Worm (Caenorhabditis elegans) whole organism, L2 larva: ENCODE data around the gene Y49E10.16.

Experiments used
- C34F6.9 ChIP-seq: fragments of 150-350 bp; optimal IDR thresholded peaks from 2 replicates; lab custom pipeline; 2014; ENCODE audit warnings: missing biosample characterization, missing genetic modification characterization
- F13H6.1 ChIP-seq: sonication (generic microtip); optimal IDR thresholded peaks from 2 replicates; lab custom pipeline; 2016; ENCODE audit warnings: missing genetic modification characterization, missing compliant biosample characterization
- R02D3.7 ChIP-seq: fragments of 150-350 bp; optimal IDR thresholded peaks from 2 replicates; lab custom pipeline; 2014; ENCODE audit warnings: missing biosample characterization, missing genetic modification characterization
- Y55F3AM.14 ChIP-seq: fragments of 200-800 bp; sonication (Bioruptor generic); optimal IDR thresholded peaks from 2 replicates; lab custom pipeline; 2018; ENCODE audit warnings: mild to moderate bottlenecking, missing genetic modification characterization, missing compliant biosample characterization
- ZK546.5 ChIP-seq: sonication (generic microtip); optimal IDR thresholded peaks from 2 replicates; lab custom pipeline; 2017; ENCODE audit warnings: missing biosample characterization, missing genetic modification characterization
- aly-2 ChIP-seq: fragments of 150-350 bp; optimal IDR thresholded peaks from 2 replicates; lab custom pipeline; 2014; ENCODE audit warnings: missing biosample characterization, missing genetic modification characterization
- ama-1 ChIP-seq: fragments of 150-350 bp; optimal IDR thresholded peaks from 2 replicates; lab custom pipeline; 2018; ENCODE audit warnings: inconsistent platforms
- blmp-1 ChIP-seq: sonication (generic microtip); optimal IDR thresholded peaks from 2 replicates; lab custom pipeline; 2017; ENCODE audit warnings: missing genetic modification characterization, mild to moderate bottlenecking, missing compliant biosample characterization, antibody characterized with exemption, moderate library complexity; ENCODE audit not compliant: insufficient read depth
- ceh-16 ChIP-seq: fragments of 150-350 bp; optimal IDR thresholded peaks from 2 replicates; lab custom pipeline; 2014; ENCODE audit warnings: missing biosample characterization, missing genetic modification characterization
- crh-2 ChIP-seq: sonication (generic microtip); optimal IDR thresholded peaks from 2 replicates; lab custom pipeline; 2017; ENCODE audit warnings: missing biosample characterization, missing genetic modification characterization
- egl-27 ChIP-seq: sonication (generic microtip); optimal IDR thresholded peaks from 3 replicates; lab custom pipeline; 2017; ENCODE audit warnings: missing biosample characterization, missing genetic modification reagents, missing genetic modification characterization
- elt-1 ChIP-seq: fragments of 150-350 bp; optimal IDR thresholded peaks from 2 replicates; lab custom pipeline; 2014; ENCODE audit warnings: missing biosample characterization, missing genetic modification characterization
- gmeb-1 ChIP-seq: fragments of 150-350 bp; optimal IDR thresholded peaks from 2 replicates; lab custom pipeline; 2014; ENCODE audit warnings: missing biosample characterization, missing genetic modification characterization
- lin-11 ChIP-seq: fragments of 150-350 bp; sonication (generic microtip); optimal IDR thresholded peaks from 2 replicates; lab custom pipeline; 2014; ENCODE audit warnings: missing biosample characterization, missing genetic modification characterization, inconsistent platforms, mixed read lengths
- lin-13 ChIP-seq: fragments of 150-350 bp; optimal IDR thresholded peaks from 2 replicates; lab custom pipeline; 2014; ENCODE audit warnings: missing biosample characterization, missing genetic modification reagents, missing genetic modification characterization
- lin-39 ChIP-seq: fragments of 150-350 bp; optimal IDR thresholded peaks from 2 replicates; lab custom pipeline; 2014; ENCODE audit warnings: missing biosample characterization, missing genetic modification reagents, missing genetic modification characterization
- lsy-2 ChIP-seq, 2 experiments: fragments of 150-350 bp in 1 of 2; sonication (generic microtip) in 1 of 2; optimal IDR thresholded peaks; 2 replicates each; lab custom pipeline; 2014 to 2017; ENCODE audit warnings: missing biosample characterization in 2 of 2, missing genetic modification characterization in 2 of 2
- nhr-10 ChIP-seq: sonication (generic microtip); optimal IDR thresholded peaks from 2 replicates; lab custom pipeline; 2017; ENCODE audit warnings: missing biosample characterization, missing genetic modification characterization
- nhr-11 ChIP-seq: fragments of 150-350 bp; optimal IDR thresholded peaks from 2 replicates; lab custom pipeline; 2014; ENCODE audit warnings: missing biosample characterization, missing genetic modification characterization
- nhr-12 ChIP-seq: fragments of 150-350 bp; optimal IDR thresholded peaks from 2 replicates; lab custom pipeline; 2014; ENCODE audit warnings: missing biosample characterization, missing genetic modification characterization
- nhr-129 ChIP-seq: fragments of 150-350 bp; optimal IDR thresholded peaks from 2 replicates; lab custom pipeline; 2014; ENCODE audit warnings: missing biosample characterization, missing genetic modification characterization
- nhr-21 ChIP-seq: fragments of 150-350 bp; optimal IDR thresholded peaks from 2 replicates; lab custom pipeline; 2014; ENCODE audit warnings: missing biosample characterization, missing genetic modification characterization
- nhr-23 ChIP-seq: fragments of 150-350 bp; optimal IDR thresholded peaks from 2 replicates; lab custom pipeline; 2014; ENCODE audit warnings: missing biosample characterization, missing genetic modification reagents, missing genetic modification characterization
- nhr-25 ChIP-seq: fragments of 150-350 bp; sonication (generic microtip); optimal IDR thresholded peaks from 3 replicates; lab custom pipeline; 2014; ENCODE audit warnings: missing biosample characterization, missing genetic modification characterization
- nhr-77 ChIP-seq: fragments of 150-350 bp; optimal IDR thresholded peaks from 2 replicates; lab custom pipeline; 2014; ENCODE audit warnings: missing biosample characterization, missing genetic modification characterization
- peb-1 ChIP-seq: fragments of 150-350 bp; optimal IDR thresholded peaks from 2 replicates; lab custom pipeline; 2014; ENCODE audit warnings: missing biosample characterization, missing genetic modification characterization
- sem-4 ChIP-seq: fragments of 150-350 bp; optimal IDR thresholded peaks from 2 replicates; lab custom pipeline; 2014; ENCODE audit warnings: missing biosample characterization, missing genetic modification reagents, missing genetic modification characterization
- sma-3 ChIP-seq: sonication (generic microtip); optimal IDR thresholded peaks from 2 replicates; lab custom pipeline; 2016; ENCODE audit warnings: missing genetic modification reagents, missing genetic modification characterization, missing compliant biosample characterization
- sma-9 ChIP-seq, 2 experiments: fragments of 150-350 bp in 1 of 2; sonication (generic microtip) in 1 of 2; optimal IDR thresholded peaks; 2 replicates each; lab custom pipeline; 2014 to 2016; ENCODE audit warnings: missing genetic modification characterization in 2 of 2, mild to moderate bottlenecking in 1 of 2, missing biosample characterization in 1 of 2, missing compliant biosample characterization in 1 of 2, missing genetic modification reagents in 1 of 2, moderate library complexity in 1 of 2
- unc-39 ChIP-seq: fragments of 150-350 bp; optimal IDR thresholded peaks from 2 replicates; lab custom pipeline; 2014; ENCODE audit warnings: missing biosample characterization, missing genetic modification characterization
- unc-55 ChIP-seq: fragments of 150-350 bp; sonication (generic microtip); optimal IDR thresholded peaks from 3 replicates; lab custom pipeline; 2014; ENCODE audit warnings: missing biosample characterization, missing genetic modification reagents, missing genetic modification characterization
- unc-62 ChIP-seq: fragments of 150-350 bp; optimal IDR thresholded peaks from 2 replicates; lab custom pipeline; 2014; ENCODE audit warnings: missing biosample characterization, missing genetic modification reagents, missing genetic modification characterization
- zag-1 ChIP-seq: fragments of 150-350 bp; optimal IDR thresholded peaks from 2 replicates; lab custom pipeline; 2014; ENCODE audit warnings: missing biosample characterization, missing genetic modification characterization
- ztf-11 ChIP-seq: sonication (generic microtip); optimal IDR thresholded peaks from 2 replicates; lab custom pipeline; 2017; ENCODE audit warnings: missing biosample characterization, missing genetic modification characterization

Gene Y49E10.16

ce11 chrIII:12434104-12434503 is 3.8 kb downstream of the Y49E10.16 start, which contains the start of gene Y49E10.27:
Gene Y49E10.27, plus strand, starts transcription at chrIII:12434404.
- TF ChIP-seq ZK546.5 (no peak), Y55F3AM.14 (no peak), nhr-12 (tag; lab: Kevin White, UChicago) (no peak), lin-39 (tag; lab: Kevin White, UChicago) (no peak), gmeb-1 (tag; lab: Kevin White, UChicago) (no peak), nhr-11 (tag; lab: Kevin White, UChicago) (no peak), nhr-10 (no peak), ceh-16 (tag; lab: Kevin White, UChicago) (no peak), sma-9 (GFP tag; optimal IDR thresholded peaks at IDR 0.05; lab: Kevin White, UChicago) (no peak), sma-9 (tag; optimal IDR thresholded peaks at IDR 0.05; lab: Kevin White, UChicago) (no peak), sma-3 (GFP tag; lab: Kevin White, UChicago) (no peak), blmp-1 (tag; lab: Kevin White, UChicago) (no peak), peb-1 (no peak), C34F6.9 (no peak), aly-2 (tag; lab: Kevin White, UChicago) (no peak), lin-13 (GFP tag; lab: Kevin White, UChicago) (no peak), elt-1 (no peak), lin-11 (tag; lab: Kevin White, UChicago) (no peak), ztf-11 (tag; lab: Kevin White, UChicago) (no peak), unc-39 (no peak), unc-62 (GFP tag; lab: Kevin White, UChicago) (no peak)

- TF ChIP-seq gmeb-1 (tag; lab: Kevin White, UChicago) (no peak), blmp-1 (tag; lab: Kevin White, UChicago) (no peak), sem-4 (tag; lab: Kevin White, UChicago) (no peak), ama-1 (no peak), nhr-12 (tag; lab: Kevin White, UChicago) (no peak), unc-39 (no peak), ZK546.5 (no peak), lsy-2 (tag; optimal IDR thresholded peaks at IDR 0.05; lab: Kevin White, UChicago) (no peak)
- TF ChIP-seq, all 48 proteins: peak for 0
Measured at ce11 chrIII:12436215-12436614, 5.9 kb downstream of the Y49E10.16 start, which contains the start of gene fbxa-218. Gene fbxa-218, plus strand, starts transcription at chrIII:12436515.

ce11 chrIII:12437020-12437419 is 6.7 kb downstream of the Y49E10.16 start:
- TF ChIP-seq aly-2 (tag; lab: Kevin White, UChicago), result no peak
- TF ChIP-seq ztf-11 (tag; lab: Kevin White, UChicago), result no peak

- TF ChIP-seq nhr-21 (tag; lab: Kevin White, UChicago), result no peak
- no peak for TF ChIP-seq F13H6.1 (tag; lab: Kevin White, UChicago)
- no peak for TF ChIP-seq crh-2 (tag; lab: Kevin White, UChicago)
- TF ChIP-seq zag-1, result no peak
- TF ChIP-seq unc-39, result no peak
- TF ChIP-seq sem-4 (tag; lab: Kevin White, UChicago), result no peak
- TF ChIP-seq, all 48 proteins: peak for 0
Measured at ce11 chrIII:12439056-12439455, 8.7 kb downstream of the Y49E10.16 start.

ce11 chrIII:12443880-12444279 is 13.6 kb downstream of the Y49E10.16 start:
- TF ChIP-seq nhr-10 (no peak), elt-1 (no peak), unc-55 (GFP tag; lab: Kevin White, UChicago) (no peak), nhr-77 (tag; lab: Kevin White, UChicago) (no peak), sem-4 (tag; lab: Kevin White, UChicago) (no peak), lin-11 (tag; lab: Kevin White, UChicago) (no peak), sma-9 (GFP tag; optimal IDR thresholded peaks at IDR 0.05; lab: Kevin White, UChicago) (no peak), sma-9 (tag; optimal IDR thresholded peaks at IDR 0.05; lab: Kevin White, UChicago) (no peak), nhr-12 (tag; lab: Kevin White, UChicago) (no peak), R02D3.7 (tag; lab: Kevin White, UChicago) (no peak), nhr-129 (no peak), peb-1 (no peak), egl-27 (no peak), C34F6.9 (no peak), Y55F3AM.14 (no peak), nhr-25 (tag; lab: Kevin White, UChicago) (no peak), nhr-23 (no peak)
